Worm (Caenorhabditis elegans): ENCODE measurements around the gene bgal-1.

The bgal-1 gene

ce11 chrV:11217394-11217793 is 8.4 kb downstream of the bgal-1 start, which contains the start of gene cyp-29A2:
TSS of gene cyp-29A2 (plus strand) at chrV:11217583.
- TF ChIP-seq mec-3 (tag; optimal IDR thresholded peaks at IDR 0.05; ENCODE audit: borderline replicate concordance) (no peak), unc-3 (GFP tag; conservative IDR thresholded peaks at IDR 0.05) (no peak), unc-3 (tag; optimal IDR thresholded peaks at IDR 0.05) (no peak), tbx-7 (tag; optimal IDR thresholded peaks at IDR 0.05) (no peak), ets-4 (tag; optimal IDR thresholded peaks at IDR 0.05) (no peak), unc-86 (tag; optimal IDR thresholded peaks at IDR 0.05) (no peak), elt-2 (tag; optimal IDR thresholded peaks at IDR 0.05) (no peak), ceh-48 (tag; optimal IDR thresholded peaks at IDR 0.05) (no peak), ceh-9 (tag; optimal IDR thresholded peaks at IDR 0.05) (no peak), lin-11 (tag; optimal IDR thresholded peaks at IDR 0.05) (no peak), hlh-13 (GFP tag; optimal IDR thresholded peaks at IDR 0.05) (no peak), rnt-1 (tag; optimal IDR thresholded peaks at IDR 0.05) (no peak), ceh-6 (GFP tag; optimal IDR thresholded peaks at IDR 0.05) (no peak)

- TF ChIP-seq ceh-9 (tag; optimal IDR thresholded peaks at IDR 0.05), result no peak
- TF ChIP-seq ceh-24 (tag; optimal IDR thresholded peaks at IDR 0.05), result no peak
- no peak for TF ChIP-seq hlh-8 (tag; optimal IDR thresholded peaks at IDR 0.05)
- TF ChIP-seq nfya-1 (tag; optimal IDR thresholded peaks at IDR 0.05), result no peak
- no peak for TF ChIP-seq ceh-45 (GFP tag; IDR thresholded peaks at IDR 0.05)
- TF ChIP-seq che-1 (tag; optimal IDR thresholded peaks at IDR 0.05), result no peak
- TF ChIP-seq pros-1 (tag; optimal IDR thresholded peaks at IDR 0.05), result no peak
- no peak for TF ChIP-seq tbx-7 (tag; optimal IDR thresholded peaks at IDR 0.05)
- TF ChIP-seq pqm-1 (tag; optimal IDR thresholded peaks at IDR 0.05), result no peak
- no peak for TF ChIP-seq syd-9 (tag; optimal IDR thresholded peaks at IDR 0.05)
These were observed 9.7 kb downstream of the bgal-1 start for ce11 chrV:11216137-11216536.

- TF ChIP-seq elt-4 (tag; optimal IDR thresholded peaks at IDR 0.05) (no peak), hlh-6 (tag; optimal IDR thresholded peaks at IDR 0.05) (no peak), syd-9 (tag; optimal IDR thresholded peaks at IDR 0.05) (no peak), gmeb-2 (tag; optimal IDR thresholded peaks at IDR 0.05) (no peak), unc-42 (tag; optimal IDR thresholded peaks at IDR 0.05) (no peak), unc-86 (tag; optimal IDR thresholded peaks at IDR 0.05) (no peak), ceh-30 (tag; optimal IDR thresholded peaks at IDR 0.05) (no peak), C38D4.7 (GFP tag; optimal IDR thresholded peaks at IDR 0.05) (no peak), fax-1 (tag; optimal IDR thresholded peaks at IDR 0.05) (no peak), eyg-1 (tag; optimal IDR thresholded peaks at IDR 0.05) (no peak), F13H6.1 (tag; optimal IDR thresholded peaks at IDR 0.05) (no peak), T23F11.4 (GFP tag; optimal IDR thresholded peaks at IDR 0.05) (no peak), tbx-2 (tag; optimal IDR thresholded peaks at IDR 0.05) (no peak), pqm-1 (tag; optimal IDR thresholded peaks at IDR 0.05) (no peak), ceh-48 (tag; optimal IDR thresholded peaks at IDR 0.05) (no peak), npax-4 (tag; optimal IDR thresholded peaks at IDR 0.05) (no peak), lim-6 (tag; optimal IDR thresholded peaks at IDR 0.05) (no peak), ceh-45 (GFP tag; IDR thresholded peaks at IDR 0.05) (no peak), ztf-16 (tag; optimal IDR thresholded peaks at IDR 0.05) (no peak), K02D7.2 (tag; optimal IDR thresholded peaks at IDR 0.05) (no peak)
These were observed 11.2 kb downstream of the bgal-1 start for ce11 chrV:11214569-11214968.

- TF ChIP-seq lin-11 (tag; optimal IDR thresholded peaks at IDR 0.05) (no peak), ceh-18 (tag; optimal IDR thresholded peaks at IDR 0.05) (no peak), Y22D7AL.16 (tag; optimal IDR thresholded peaks at IDR 0.05) (no peak), elt-2 (tag; optimal IDR thresholded peaks at IDR 0.05) (no peak), pqm-1 (tag; optimal IDR thresholded peaks at IDR 0.05) (no peak), fkh-6 (tag; optimal IDR thresholded peaks at IDR 0.05) (no peak), rnt-1 (tag; optimal IDR thresholded peaks at IDR 0.05) (no peak), fkh-10 (GFP tag; optimal IDR thresholded peaks at IDR 0.05) (no peak), F13H6.1 (tag; optimal IDR thresholded peaks at IDR 0.05) (no peak), ahr-1 (tag; optimal IDR thresholded peaks at IDR 0.05) (no peak), ceh-31 (tag; optimal IDR thresholded peaks at IDR 0.05) (no peak), ceh-45 (GFP tag; IDR thresholded peaks at IDR 0.05) (no peak), ets-4 (tag; optimal IDR thresholded peaks at IDR 0.05) (no peak), tbx-7 (tag; optimal IDR thresholded peaks at IDR 0.05) (no peak), nhr-232 (tag; optimal IDR thresholded peaks at IDR 0.05) (no peak), ceh-9 (tag; optimal IDR thresholded peaks at IDR 0.05) (no peak), ttx-3 (tag; optimal IDR thresholded peaks at IDR 0.05) (no peak), nfya-1 (tag; optimal IDR thresholded peaks at IDR 0.05) (no peak)
These were observed 14.5 kb downstream of the bgal-1 start for ce11 chrV:11211323-11211722.

Measured in whole organism, late embryonic.